Fruit fly (Drosophila melanogaster): ENCODE measurements around the gene Gtpx.

- TF ChIP-seq Hr39 (GFP tag; optimal IDR thresholded peaks at IDR 0.05) (no peak), Eip78C (GFP tag) (no peak), cyc (GFP tag; optimal IDR thresholded peaks at IDR 0.05) (no peak), OdsH (GFP tag; optimal IDR thresholded peaks at IDR 0.05) (no peak), fd85E (GFP tag; optimal IDR thresholded peaks at IDR 0.05) (no peak), ss (GFP tag; optimal IDR thresholded peaks at IDR 0.05) (no peak), pdm3 (GFP tag; optimal IDR thresholded peaks at IDR 0.05) (no peak), CG31627 (GFP tag; optimal IDR thresholded peaks at IDR 0.05) (no peak), CG32006 (GFP tag; optimal IDR thresholded peaks at IDR 0.05) (no peak), CG6808 (GFP tag; optimal IDR thresholded peaks at IDR 0.05) (no peak), CG11294 (GFP tag; IDR thresholded peaks at IDR 0.05) (no peak), Ets21C (GFP tag; optimal IDR thresholded peaks at IDR 0.05) (no peak), vri (GFP tag; optimal IDR thresholded peaks at IDR 0.05) (no peak)
Measured at dm6 chr3L:3325597-3325924, 504 bp upstream of the Gtpx start.
